Fruit fly (Drosophila melanogaster) whole organism, prepupa: ENCODE data around the gene CG11454.

Experiments used
- Blimp-1 ChIP-seq: fragments of 200-800 bp; sonication (Bioruptor generic); optimal IDR thresholded peaks from 3 replicates; lab custom pipeline; 2017; ENCODE audit warnings: missing biosample characterization, missing genetic modification characterization, mild to moderate bottlenecking, moderate library complexity, missing genetic modification reagents
- CG10631 ChIP-seq: fragments of 200-800 bp; sonication (Bioruptor generic); optimal IDR thresholded peaks from 2 replicates; lab custom pipeline; 2016; ENCODE audit warnings: missing biosample characterization, missing genetic modification characterization
- CG10669 ChIP-seq: fragments of 200-800 bp; sonication (Bioruptor generic); optimal IDR thresholded peaks from 3 replicates; lab custom pipeline; 2018; ENCODE audit warnings: missing biosample characterization, mild to moderate bottlenecking, missing genetic modification characterization, moderate library complexity
- CG11762 ChIP-seq: fragments of 200-800 bp; sonication (Bioruptor generic); optimal IDR thresholded peaks from 3 replicates; lab custom pipeline; 2016; ENCODE audit warnings: missing biosample characterization, missing genetic modification characterization; ENCODE audit not compliant: insufficient read depth
- CG1621 ChIP-seq: fragments of 200-800 bp; sonication (Bioruptor generic); optimal IDR thresholded peaks from 3 replicates; lab custom pipeline; 2018; ENCODE audit warnings: missing biosample characterization, mild to moderate bottlenecking, missing genetic modification characterization
- CG3032 ChIP-seq: fragments of 200-800 bp; optimal IDR thresholded peaks from 2 replicates; lab custom pipeline; 2019; ENCODE audit warnings: missing biosample characterization, mild to moderate bottlenecking, missing genetic modification characterization, moderate library complexity
- CG32006 ChIP-seq: fragments of 200-800 bp; sonication (Bioruptor generic); optimal IDR thresholded peaks from 3 replicates; lab custom pipeline; 2017; ENCODE audit warnings: missing biosample characterization, mild to moderate bottlenecking, missing genetic modification characterization
- CG34406 ChIP-seq: fragments of 200-800 bp; sonication (Bioruptor generic); optimal IDR thresholded peaks from 3 replicates; lab custom pipeline; 2016; ENCODE audit warnings: missing biosample characterization, missing genetic modification characterization
- CG3919 ChIP-seq: fragments of 200-800 bp; sonication (Bioruptor generic); optimal IDR thresholded peaks from 3 replicates; lab custom pipeline; 2016; ENCODE audit warnings: missing biosample characterization, missing genetic modification characterization
- CG6276 ChIP-seq: fragments of 200-800 bp; sonication (Bioruptor generic); optimal IDR thresholded peaks from 2 replicates; lab custom pipeline; 2017; ENCODE audit warnings: missing biosample characterization, mild to moderate bottlenecking, missing genetic modification characterization
- CG6808 ChIP-seq: fragments of 200-800 bp; sonication (Bioruptor generic); optimal IDR thresholded peaks from 3 replicates; lab custom pipeline; 2017; ENCODE audit warnings: missing biosample characterization, missing genetic modification characterization, mild to moderate bottlenecking, moderate library complexity, missing genetic modification reagents
- CG6854 ChIP-seq: fragments of 200-800 bp; sonication (Bioruptor generic); optimal IDR thresholded peaks from 2 replicates; lab custom pipeline; 2017; ENCODE audit warnings: missing biosample characterization, mild to moderate bottlenecking, missing genetic modification characterization
- CG9139 ChIP-seq: fragments of 200-800 bp; sonication (Bioruptor generic); optimal IDR thresholded peaks from 3 replicates; lab custom pipeline; 2017; ENCODE audit warnings: missing biosample characterization, mild to moderate bottlenecking, missing genetic modification characterization
- Eip75B ChIP-seq: fragments of 200-800 bp; sonication (Bioruptor generic); optimal IDR thresholded peaks from 3 replicates; lab custom pipeline; 2016; ENCODE audit warnings: missing biosample characterization, missing genetic modification characterization
- Eip78C ChIP-seq: fragments of 200-800 bp; sonication (Bioruptor generic); peaks from one replicate; lab custom pipeline; 2016; ENCODE audit warnings: missing biosample characterization, missing genetic modification characterization
- Ets96B ChIP-seq: fragments of 200-800 bp; optimal IDR thresholded peaks from 2 replicates; lab custom pipeline; 2019; ENCODE audit warnings: missing biosample characterization, mild to moderate bottlenecking, missing genetic modification characterization, moderate library complexity
- Hr39 ChIP-seq: fragments of 200-800 bp; sonication (Bioruptor generic); optimal IDR thresholded peaks from 2 replicates; lab custom pipeline; 2016; ENCODE audit warnings: missing biosample characterization, missing genetic modification characterization
- Met ChIP-seq: fragments of 200-800 bp; sonication (Bioruptor generic); optimal IDR thresholded peaks from 3 replicates; lab custom pipeline; 2016; ENCODE audit warnings: missing biosample characterization, missing genetic modification characterization
- OdsH ChIP-seq: fragments of 200-800 bp; sonication (Bioruptor generic); optimal IDR thresholded peaks from 3 replicates; lab custom pipeline; 2016; ENCODE audit warnings: missing biosample characterization, missing genetic modification characterization
- Smox ChIP-seq: fragments of 200-800 bp; sonication (Bioruptor generic); optimal IDR thresholded peaks from 3 replicates; lab custom pipeline; 2016; ENCODE audit warnings: missing biosample characterization, missing genetic modification characterization
- Sox102F ChIP-seq: fragments of 200-800 bp; sonication (Bioruptor generic); optimal IDR thresholded peaks from 2 replicates; lab custom pipeline; 2016; ENCODE audit warnings: missing biosample characterization, mild to moderate bottlenecking, missing genetic modification characterization
- Sox14 ChIP-seq: fragments of 200-800 bp; sonication (Bioruptor generic); optimal IDR thresholded peaks from 3 replicates; lab custom pipeline; 2016; ENCODE audit warnings: missing biosample characterization, missing genetic modification characterization
- Sox15 ChIP-seq: fragments of 200-800 bp; sonication (Bioruptor generic); optimal IDR thresholded peaks from 3 replicates; lab custom pipeline; 2016; ENCODE audit warnings: missing biosample characterization, missing genetic modification characterization
- achi ChIP-seq: fragments of 200-800 bp; sonication (Bioruptor generic); optimal IDR thresholded peaks from 3 replicates; lab custom pipeline; 2016; ENCODE audit warnings: missing biosample characterization, missing genetic modification characterization
- acj6 ChIP-seq: fragments of 200-800 bp; sonication (Bioruptor generic); optimal IDR thresholded peaks from 3 replicates; lab custom pipeline; 2016; ENCODE audit warnings: missing biosample characterization, missing genetic modification characterization
- dac ChIP-seq: fragments of 200-800 bp; sonication (Bioruptor generic); optimal IDR thresholded peaks from 2 replicates; lab custom pipeline; 2017; ENCODE audit warnings: missing biosample characterization, mild to moderate bottlenecking, missing genetic modification characterization
- fd59A ChIP-seq: fragments of 200-800 bp; sonication (Bioruptor generic); optimal IDR thresholded peaks from 2 replicates; lab custom pipeline; 2017; ENCODE audit warnings: missing biosample characterization, mild to moderate bottlenecking, missing genetic modification characterization, missing genetic modification reagents
- fkh ChIP-seq: fragments of 200-800 bp; sonication (Bioruptor generic); optimal IDR thresholded peaks from 3 replicates; lab custom pipeline; 2017; ENCODE audit warnings: missing biosample characterization, mild to moderate bottlenecking, missing genetic modification characterization, moderate library complexity
- lz ChIP-seq: fragments of 200-800 bp; sonication (Bioruptor generic); optimal IDR thresholded peaks from 3 replicates; lab custom pipeline; 2016; ENCODE audit warnings: missing biosample characterization, missing genetic modification characterization
- net ChIP-seq: fragments of 200-800 bp; sonication (Bioruptor generic); optimal IDR thresholded peaks from 3 replicates; lab custom pipeline; 2016; ENCODE audit warnings: missing biosample characterization, missing genetic modification characterization
- pdm3 ChIP-seq: fragments of 200-800 bp; sonication (Bioruptor generic); optimal IDR thresholded peaks from 3 replicates; lab custom pipeline; 2016; ENCODE audit warnings: missing biosample characterization, missing genetic modification characterization
- ss ChIP-seq, 2 experiments: fragments of 200-800 bp; sonication (Bioruptor generic); optimal IDR thresholded peaks; 2 replicates in 1 of 2; 3 replicates in 1 of 2; lab custom pipeline; 2017 to 2018; ENCODE audit warnings: mild to moderate bottlenecking in 2 of 2, missing biosample characterization in 2 of 2, missing genetic modification characterization in 2 of 2, moderate library complexity in 1 of 2
- svp ChIP-seq: fragments of 200-800 bp; sonication (Bioruptor generic); peaks from one replicate; lab custom pipeline; 2016; ENCODE audit warnings: missing biosample characterization, missing genetic modification characterization
- topi ChIP-seq: fragments of 200-800 bp; sonication (Bioruptor generic); optimal IDR thresholded peaks from 3 replicates; lab custom pipeline; 2016; ENCODE audit warnings: missing biosample characterization, missing genetic modification characterization
- vri ChIP-seq: fragments of 200-800 bp; sonication (Bioruptor generic); optimal IDR thresholded peaks from 3 replicates; lab custom pipeline; 2016; ENCODE audit warnings: missing biosample characterization, mild to moderate bottlenecking, missing genetic modification characterization

CG11454 gene

dm6 chr2L:161453-162175 is 18.5 kb downstream of the CG11454 start (continued):
- TF ChIP-seq Sox102F (GFP tag; lab: Kevin White, UChicago) (peak; percentile 34), Ets96B (peak; percentile 3), acj6 (GFP tag; lab: Kevin White, UChicago) (no peak), CG10669 (peak; percentile 21), topi (GFP tag; lab: Kevin White, UChicago) (peak; percentile 12), ss (GFP tag; optimal IDR thresholded peaks at IDR 0.05; lab: Kevin White, UChicago) (peak; percentile 51 to 80), Sox15 (GFP tag; lab: Kevin White, UChicago) (no peak), achi (GFP tag; lab: Kevin White, UChicago) (peak; percentile 13), pdm3 (GFP tag; lab: Kevin White, UChicago) (peak; percentile 20), net (peak; percentile 52), CG11762 (GFP tag; lab: Kevin White, UChicago) (no peak), CG9139 (GFP tag; lab: Kevin White, UChicago) (no peak), OdsH (no peak), lz (GFP tag; lab: Kevin White, UChicago) (no peak), CG3919 (no peak)

- no peak for TF ChIP-seq CG6276
- TF ChIP-seq CG10631 = peak; percentile 25
- TF ChIP-seq Sox14 (GFP tag; lab: Kevin White, UChicago) = no peak
- TF ChIP-seq CG1621 (tag; lab: Kevin White, UChicago) = no peak
- no peak for TF ChIP-seq lz (GFP tag; lab: Kevin White, UChicago)
- no peak for TF ChIP-seq CG9139 (GFP tag; lab: Kevin White, UChicago)
- no peak for TF ChIP-seq pdm3 (GFP tag; lab: Kevin White, UChicago)
- peak; percentile 56 for TF ChIP-seq Eip78C (GFP tag; lab: Kevin White, UChicago)
- no peak for TF ChIP-seq Eip75B (GFP tag; lab: Kevin White, UChicago)
Measured at dm6 chr2L:162208-162607, 19.1 kb downstream of the CG11454 start.

dm6 chr2L:163229-163628 is 20.1 kb downstream of the CG11454 start:
- no peak for TF ChIP-seq CG11762 (GFP tag; lab: Kevin White, UChicago)
- peak; percentile 24 for TF ChIP-seq fkh (GFP tag; lab: Kevin White, UChicago)

dm6 chr2L:165253-165890 is 22.2 kb downstream of the CG11454 start:
- TF ChIP-seq Eip75B (GFP tag; lab: Kevin White, UChicago) (no peak), vri (peak; percentile 47), Sox14 (GFP tag; lab: Kevin White, UChicago) (peak; percentile 44), Smox (GFP tag; lab: Kevin White, UChicago) (no peak), CG6808 (GFP tag; lab: Kevin White, UChicago) (no peak), CG32006 (no peak), acj6 (GFP tag; lab: Kevin White, UChicago) (no peak), Hr39 (GFP tag; lab: Kevin White, UChicago) (no peak), Blimp-1 (no peak), CG3032 (tag; lab: Kevin White, UChicago) (no peak), Sox102F (GFP tag; lab: Kevin White, UChicago) (no peak), Ets96B (no peak), svp (GFP tag; lab: Kevin White, UChicago) (peak; percentile 86), Met (peak; percentile 12), fd59A (GFP tag; lab: Kevin White, UChicago) (no peak), net (no peak), CG3919 (no peak), CG6854 (GFP tag; lab: Kevin White, UChicago) (peak; percentile 16), dac (no peak), CG34406 (no peak)
- TF ChIP-seq, all 60 proteins: peak for 5
